Fruit fly (Drosophila melanogaster): ENCODE data around the gene CG1542.

dm6 chr3R:31220456-31221336 lies 7.4 kb downstream of the CG1542 start, which contains the start of gene CG12054:
- TF ChIP-seq ttk (optimal IDR thresholded peaks at IDR 0.05) = no peak
- no peak for TF ChIP-seq insv (optimal IDR thresholded peaks at IDR 0.05)
